Worm (Caenorhabditis elegans): ENCODE measurements around the gene K11D12.11.

DNA sequence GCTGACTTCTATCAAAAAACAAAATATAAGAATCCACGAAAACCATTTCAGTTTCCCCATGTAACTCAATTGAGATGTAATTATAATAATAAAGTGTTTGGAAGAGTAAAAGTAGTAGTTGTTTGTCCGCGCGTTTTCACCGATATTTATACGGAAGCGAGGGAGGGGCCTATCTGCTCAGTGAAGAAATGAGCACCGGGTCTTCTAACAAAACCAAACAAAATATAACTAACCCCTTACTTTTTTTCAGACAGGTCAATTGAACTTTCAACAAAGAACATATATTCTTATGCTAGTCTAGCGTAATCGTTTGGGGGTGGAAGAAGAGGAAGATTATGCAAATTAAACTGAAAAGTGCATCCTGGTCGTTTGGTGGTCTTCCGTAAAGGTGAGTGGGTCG, 44.2 kb downstream of the K11D12.11 start, which contains the start of gene ncx-9:
- TF ChIP-seq fkh-10 (GFP tag; optimal IDR thresholded peaks at IDR 0.05) = no peak
- no peak for TF ChIP-seq unc-62 (GFP tag; optimal IDR thresholded peaks at IDR 0.05)
- TF ChIP-seq elt-2 (tag; optimal IDR thresholded peaks at IDR 0.05) = no peak
